Fruit fly (Drosophila melanogaster): ENCODE data around the gene lobo.

The lobo gene

DNA sequence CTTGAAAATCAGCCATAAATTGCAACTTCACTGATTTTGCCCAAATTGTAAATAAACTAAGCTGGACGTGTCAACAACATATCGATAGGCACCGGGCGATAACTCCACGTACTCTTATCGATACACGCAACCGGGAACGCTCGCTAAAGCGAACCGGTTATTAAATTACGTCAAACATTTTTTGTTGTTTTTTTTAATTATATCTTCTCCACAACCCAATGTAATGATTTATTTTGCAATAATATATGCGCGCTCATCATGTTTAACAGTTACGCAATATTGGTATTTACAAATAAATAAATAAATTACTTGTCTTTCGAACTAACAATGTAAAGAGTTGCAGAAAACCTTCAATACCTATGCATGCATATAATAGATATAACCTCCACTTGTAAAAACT lies 21.5 kb upstream of the lobo start, which contains the start of gene Saysd1:
Gene Saysd1 (minus strand): TSS at position 66 of the 400 bp plus-strand sequence.
- no peak for TF ChIP-seq OdsH (GFP tag; optimal IDR thresholded peaks at IDR 0.05)
- TF ChIP-seq net (GFP tag; optimal IDR thresholded peaks at IDR 0.05) = no peak
- TF ChIP-seq Sox15 (GFP tag; optimal IDR thresholded peaks at IDR 0.05) = no peak
- no peak for TF ChIP-seq Smox (GFP tag; optimal IDR thresholded peaks at IDR 0.05)
- TF ChIP-seq Gug (GFP tag; IDR thresholded peaks at IDR 0.05) = no peak
- no peak for TF ChIP-seq CG32006 (GFP tag; optimal IDR thresholded peaks at IDR 0.05)
- peak; percentile 33 for TF ChIP-seq dsx (GFP tag; optimal IDR thresholded peaks at IDR 0.05; ENCODE audit: poor library complexity, severe bottlenecking)
- TF ChIP-seq CG6808 (GFP tag; optimal IDR thresholded peaks at IDR 0.05) = no peak
- no peak for TF ChIP-seq CG1621 (tag; optimal IDR thresholded peaks at IDR 0.05)
- no peak for TF ChIP-seq ss (GFP tag; optimal IDR thresholded peaks at IDR 0.05)
- TF ChIP-seq Eip93F (GFP tag; optimal IDR thresholded peaks at IDR 0.05) = no peak
- no peak for TF ChIP-seq CG16779 (tag; optimal IDR thresholded peaks at IDR 0.05)
- TF ChIP-seq salr (GFP tag; optimal IDR thresholded peaks at IDR 0.05) = no peak
- no peak for TF ChIP-seq CG6163 (GFP tag; IDR thresholded peaks at IDR 0.05)
- no peak for TF ChIP-seq eg (GFP tag; IDR thresholded peaks at IDR 0.05)
- no peak for TF ChIP-seq Ets96B (tag; optimal IDR thresholded peaks at IDR 0.05)
- no peak for TF ChIP-seq CG11294 (GFP tag; IDR thresholded peaks at IDR 0.05)
- no peak for TF ChIP-seq Eip78C (GFP tag)
- TF ChIP-seq Ets21C (GFP tag; optimal IDR thresholded peaks at IDR 0.05) = no peak
- no peak for TF ChIP-seq Hr39 (GFP tag; optimal IDR thresholded peaks at IDR 0.05)
- TF ChIP-seq Sox14 (GFP tag; optimal IDR thresholded peaks at IDR 0.05) = no peak
- no peak for TF ChIP-seq CG7368 (GFP tag; optimal IDR thresholded peaks at IDR 0.05)
- no peak for TF ChIP-seq fd59A (GFP tag; optimal IDR thresholded peaks at IDR 0.05)
- TF ChIP-seq CG10631 (GFP tag; optimal IDR thresholded peaks at IDR 0.05) = no peak
- TF ChIP-seq Blimp-1 (GFP tag; optimal IDR thresholded peaks at IDR 0.05) = no peak
- no peak for TF ChIP-seq fd85E (GFP tag; optimal IDR thresholded peaks at IDR 0.05)
- no peak for TF ChIP-seq CG8119 (GFP tag; IDR thresholded peaks at IDR 0.05)
- no peak for TF ChIP-seq CG8632 (GFP tag; optimal IDR thresholded peaks at IDR 0.05)
- TF ChIP-seq cyc (GFP tag; optimal IDR thresholded peaks at IDR 0.05) = peak; percentile 44
- no peak for TF ChIP-seq Hr38 (GFP tag; optimal IDR thresholded peaks at IDR 0.05)
- no peak for TF ChIP-seq CG34406 (GFP tag; optimal IDR thresholded peaks at IDR 0.05)
- no peak for TF ChIP-seq CG6792 (GFP tag; optimal IDR thresholded peaks at IDR 0.05)
- TF ChIP-seq CG11762 (GFP tag; optimal IDR thresholded peaks at IDR 0.05; ENCODE audit: insufficient read depth) = no peak
- peak; percentile 50 for TF ChIP-seq achi (GFP tag; optimal IDR thresholded peaks at IDR 0.05)
- no peak for TF ChIP-seq CG3032 (tag; optimal IDR thresholded peaks at IDR 0.05)
- TF ChIP-seq CG6276 (GFP tag; optimal IDR thresholded peaks at IDR 0.05) = no peak
- TF ChIP-seq CG4318 (GFP tag; optimal IDR thresholded peaks at IDR 0.05) = no peak
- TF ChIP-seq Sox102F (GFP tag; optimal IDR thresholded peaks at IDR 0.05) = no peak
- TF ChIP-seq svp (GFP tag) = no peak
- TF ChIP-seq CG3919 (GFP tag; optimal IDR thresholded peaks at IDR 0.05) = peak; percentile 53
- no peak for TF ChIP-seq spab (GFP tag; optimal IDR thresholded peaks at IDR 0.05)
- peak; percentile 60 for TF ChIP-seq vri (GFP tag; optimal IDR thresholded peaks at IDR 0.05)
- TF ChIP-seq esn (GFP tag; optimal IDR thresholded peaks at IDR 0.05) = peak; percentile 28
- TF ChIP-seq topi (GFP tag; optimal IDR thresholded peaks at IDR 0.05) = no peak
- TF ChIP-seq Met (GFP tag; optimal IDR thresholded peaks at IDR 0.05) = no peak
- no peak for TF ChIP-seq CG6854 (GFP tag; optimal IDR thresholded peaks at IDR 0.05)
- no peak for TF ChIP-seq CG10669 (GFP tag; optimal IDR thresholded peaks at IDR 0.05)
- no peak for TF ChIP-seq Eip75B (GFP tag; optimal IDR thresholded peaks at IDR 0.05)
- TF ChIP-seq CG8319 (GFP tag; optimal IDR thresholded peaks at IDR 0.05) = no peak
- no peak for TF ChIP-seq dac (GFP tag; optimal IDR thresholded peaks at IDR 0.05)
- TF ChIP-seq Lpt (GFP tag; optimal IDR thresholded peaks at IDR 0.05) = no peak
- TF ChIP-seq fkh (GFP tag; optimal IDR thresholded peaks at IDR 0.05) = peak; percentile 97
- no peak for TF ChIP-seq lz (GFP tag; optimal IDR thresholded peaks at IDR 0.05)
